Worm (Caenorhabditis elegans): ENCODE results near the gene rpl-32.

The rpl-32 gene

ce11 chrII:9026348-9026747 is 30.5 kb downstream of the rpl-32 start:
- TF ChIP-seq unc-62 (GFP tag; optimal IDR thresholded peaks at IDR 0.05 in 1 of 2) (peak in 1 of 2 experiments; percentile 23), unc-62 (tag; optimal IDR thresholded peaks at IDR 0.05) (no peak), nhr-237 (tag; optimal IDR thresholded peaks at IDR 0.05) (no peak)

- TF ChIP-seq unc-62 (GFP tag; optimal IDR thresholded peaks at IDR 0.05 in 1 of 2) (peak in 1 of 2 experiments; percentile 40), unc-62 (tag; optimal IDR thresholded peaks at IDR 0.05) (no peak), spr-3 (GFP tag; optimal IDR thresholded peaks at IDR 0.05) (no peak), nhr-6 (tag; optimal IDR thresholded peaks at IDR 0.05) (no peak), aha-1 (tag) (peak; percentile 93), ZK546.5 (tag; optimal IDR thresholded peaks at IDR 0.05) (no peak)
Measured at ce11 chrII:9024312-9024711, 32.6 kb downstream of the rpl-32 start.

DNA sequence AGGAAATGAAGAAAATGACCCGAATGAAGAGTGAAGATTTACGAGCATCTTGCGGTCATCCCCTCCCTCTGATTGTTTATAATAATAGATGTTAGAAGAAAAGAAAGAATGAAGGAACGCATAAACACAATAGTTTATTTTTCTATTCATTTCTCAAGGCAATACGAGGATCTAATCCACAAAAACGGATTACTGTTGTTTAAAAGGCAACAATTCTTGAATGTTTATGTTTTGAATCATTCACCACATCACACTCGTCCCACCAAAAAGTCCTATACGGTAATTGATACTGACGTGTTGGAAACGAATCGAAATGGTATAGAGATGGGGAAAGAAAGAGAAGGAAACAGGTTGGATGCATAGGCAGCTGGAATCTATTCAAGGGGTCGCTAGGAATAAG is 35.3 kb downstream of the rpl-32 start:
- TF ChIP-seq hlh-11 (tag; optimal IDR thresholded peaks at IDR 0.05), result no peak
- peak in 1 of 2 experiments; percentile 96 for TF ChIP-seq unc-62 (GFP tag; optimal IDR thresholded peaks at IDR 0.05 in 1 of 2)
- TF ChIP-seq unc-62 (tag; optimal IDR thresholded peaks at IDR 0.05), result no peak

DNA sequence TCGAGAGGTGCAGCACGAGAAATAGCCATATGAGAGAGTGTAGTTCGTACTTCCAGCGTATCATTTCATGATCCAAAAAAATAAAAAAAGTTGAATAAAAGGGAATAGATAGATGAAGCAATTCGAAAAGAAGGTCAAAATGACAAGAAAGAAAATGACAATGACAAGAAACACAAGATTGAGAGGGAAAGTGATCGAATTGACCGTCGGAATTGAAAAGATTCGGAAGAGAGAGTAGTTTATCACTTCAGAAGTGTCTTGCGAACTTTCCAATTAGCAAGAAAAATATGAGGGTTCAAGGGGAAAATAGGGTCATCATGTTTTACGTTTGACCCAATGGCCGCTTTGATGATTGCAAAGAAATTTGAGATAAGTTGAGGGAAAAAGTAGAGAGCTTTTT is 37.2 kb downstream of the rpl-32 start, which contains the start of gene dep-1:
dep-1 (minus strand) TSS at position 95 of the 400 bp plus-strand sequence.
- TF ChIP-seq hlh-30 (tag; optimal IDR thresholded peaks at IDR 0.05; ENCODE audit: insufficient read depth) (no peak), zip-11 (GFP tag; IDR thresholded peaks at IDR 0.05) (no peak), aly-2 (tag; optimal IDR thresholded peaks at IDR 0.05) (no peak), madf-9 (GFP tag; conservative IDR thresholded peaks at IDR 0.05) (no peak), madf-5 (GFP tag; IDR thresholded peaks at IDR 0.05) (no peak), attf-4 (tag; optimal IDR thresholded peaks at IDR 0.05) (no peak), nhr-25 (tag; optimal IDR thresholded peaks at IDR 0.05; ENCODE audit: borderline replicate concordance, insufficient read depth) (no peak), snpc-1.2 (GFP tag; IDR thresholded peaks at IDR 0.05) (no peak), ztf-11 (tag; optimal IDR thresholded peaks at IDR 0.05) (no peak), unc-130 (GFP tag; optimal IDR thresholded peaks at IDR 0.05) (no peak), aha-1 (tag) (no peak), lim-7 (GFP tag; IDR thresholded peaks at IDR 0.05) (no peak), R02D3.7 (tag; optimal IDR thresholded peaks at IDR 0.05) (no peak), hlh-11 (tag; optimal IDR thresholded peaks at IDR 0.05) (no peak), F49E8.2 (tag; optimal IDR thresholded peaks at IDR 0.05; ENCODE audit: borderline replicate concordance) (no peak), ZK546.5 (tag; optimal IDR thresholded peaks at IDR 0.05) (no peak), Y75B8A.6 (GFP tag; IDR thresholded peaks at IDR 0.05) (no peak), hif-1 (tag; optimal IDR thresholded peaks at IDR 0.05) (no peak), dmd-8 (GFP tag; IDR thresholded peaks at IDR 0.05) (no peak)

DNA sequence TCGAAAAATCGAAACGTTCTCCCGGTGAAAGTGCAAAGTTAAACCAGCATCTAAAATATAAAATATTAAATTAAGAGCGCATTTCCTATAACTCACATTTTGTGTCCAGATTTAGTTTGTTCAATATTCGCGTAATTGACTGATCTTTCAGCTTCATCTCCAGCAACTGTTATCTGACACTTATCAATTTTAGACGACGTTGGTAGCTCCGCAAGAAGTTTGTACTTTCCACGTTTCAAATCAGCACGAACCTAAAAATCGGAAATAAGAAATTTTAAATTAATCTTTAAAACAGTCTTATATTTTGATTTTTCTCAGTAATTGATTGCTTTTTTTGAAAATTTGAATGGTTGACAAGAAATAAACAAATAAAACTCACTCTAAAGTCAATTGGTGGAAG is 39.3 kb downstream of the rpl-32 start:
- TF ChIP-seq unc-62 (GFP tag; optimal IDR thresholded peaks at IDR 0.05 in 1 of 2) (peak in 1 of 2 experiments; percentile 91), unc-62 (tag; optimal IDR thresholded peaks at IDR 0.05) (no peak), ama-1 (optimal IDR thresholded peaks at IDR 0.05) (no peak)

DNA sequence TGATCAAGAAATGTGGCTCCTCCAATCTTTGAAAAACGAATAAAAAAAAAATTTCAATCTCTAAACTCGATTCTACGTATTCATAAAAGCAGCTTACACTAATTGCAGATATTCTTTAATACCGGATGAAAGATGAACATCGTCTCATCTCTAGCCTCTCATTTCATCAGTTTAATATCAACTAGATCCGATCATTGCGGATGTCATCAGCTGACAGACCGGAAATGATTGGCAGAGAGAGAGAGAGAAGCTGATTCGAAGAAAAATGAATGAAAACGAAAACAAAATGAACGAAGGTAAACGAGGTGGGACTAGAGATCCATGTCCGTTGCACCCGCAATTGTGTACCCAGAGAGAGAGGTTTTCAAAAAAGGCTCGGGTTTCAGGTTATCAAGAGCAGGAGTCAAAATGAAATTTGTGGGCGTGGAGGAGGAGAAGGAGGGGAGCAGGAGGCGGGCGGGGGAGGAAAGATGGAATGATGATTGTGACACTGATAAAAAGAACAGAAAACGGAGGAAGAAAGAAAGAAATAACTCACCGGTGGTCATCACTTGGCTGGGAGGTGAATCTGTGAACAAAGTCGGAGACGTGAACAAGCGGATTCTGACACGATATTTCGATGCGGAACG is 41.9 kb downstream of the rpl-32 start:
- no peak for TF ChIP-seq jun-1 (tag; optimal IDR thresholded peaks at IDR 0.05)
- no peak for TF ChIP-seq D1046.2 (GFP tag; IDR thresholded peaks at IDR 0.05)
- TF ChIP-seq hlh-30 (tag; optimal IDR thresholded peaks at IDR 0.05; ENCODE audit: insufficient read depth), result peak; percentile 12
- TF ChIP-seq dmd-6 (GFP tag; IDR thresholded peaks at IDR 0.05), result 0 out of 2 replicates have a peak, but pooled peaks have one; percentile 20
- TF ChIP-seq aha-1 (tag), result peak; percentile 59
- no peak for TF ChIP-seq nhr-48 (tag; optimal IDR thresholded peaks at IDR 0.05)
- peak; percentile 10 for TF ChIP-seq pqm-1 (tag; optimal IDR thresholded peaks at IDR 0.05)

Measured in whole organism, L4 larva.